Worm (Caenorhabditis elegans) whole organism, late embryonic: ENCODE results near the gene elt-6.

Source experiments
- F13H6.1 ChIP-seq: sonication (generic microtip); optimal IDR thresholded peaks from 2 replicates; lab custom pipeline; 2016; ENCODE audit warnings: missing genetic modification characterization, missing compliant biosample characterization
- T23F11.4 ChIP-seq: fragments of 200-800 bp; sonication (Bioruptor generic); optimal IDR thresholded peaks from 2 replicates; lab custom pipeline; 2018; ENCODE audit warnings: mild to moderate bottlenecking, missing genetic modification characterization, missing compliant biosample characterization
- ama-1 ChIP-seq: fragments of 150-350 bp; optimal IDR thresholded peaks from 2 replicates; lab custom pipeline; 2014
- ceh-22 ChIP-seq: sonication (generic microtip); optimal IDR thresholded peaks from 2 replicates; lab custom pipeline; 2017; ENCODE audit warnings: missing biosample characterization, missing genetic modification characterization
- ceh-30 ChIP-seq: fragments of 150-350 bp; optimal IDR thresholded peaks from 2 replicates; lab custom pipeline; 2014; ENCODE audit warnings: missing biosample characterization, missing genetic modification characterization
- dve-1 ChIP-seq: sonication (generic microtip); optimal IDR thresholded peaks from 2 replicates; lab custom pipeline; 2017; ENCODE audit warnings: antibody characterized with exemption, mild to moderate bottlenecking, missing genetic modification characterization, missing compliant biosample characterization
- ets-4 ChIP-seq: sonication (generic microtip); optimal IDR thresholded peaks from 2 replicates; lab custom pipeline; 2016; ENCODE audit warnings: missing genetic modification characterization, missing compliant biosample characterization
- eyg-1 ChIP-seq: sonication (generic microtip); optimal IDR thresholded peaks from 2 replicates; lab custom pipeline; 2016; ENCODE audit warnings: missing genotype, missing genetic modification characterization, missing compliant biosample characterization
- nhr-11 ChIP-seq: fragments of 150-350 bp; optimal IDR thresholded peaks from 2 replicates; lab custom pipeline; 2014; ENCODE audit warnings: missing biosample characterization, missing genetic modification characterization
- nhr-232 ChIP-seq: sonication (generic microtip); optimal IDR thresholded peaks from 2 replicates; lab custom pipeline; 2016; ENCODE audit warnings: missing genetic modification characterization, missing compliant biosample characterization
- pha-2 ChIP-seq: sonication (generic microtip); optimal IDR thresholded peaks from 2 replicates; lab custom pipeline; 2017; ENCODE audit warnings: mild to moderate bottlenecking, missing genetic modification characterization, missing compliant biosample characterization
- pha-4 ChIP-seq: fragments of 150-350 bp; optimal IDR thresholded peaks from 2 replicates; lab custom pipeline; 2018; ENCODE audit warnings: missing biosample characterization, missing genetic modification reagents, missing genetic modification characterization
- zip-5 ChIP-seq: sonication (generic microtip); optimal IDR thresholded peaks from 2 replicates; lab custom pipeline; 2016; ENCODE audit warnings: missing genetic modification characterization, missing compliant biosample characterization
- ztf-16 ChIP-seq: sonication (generic microtip); optimal IDR thresholded peaks from 2 replicates; lab custom pipeline; 2017; ENCODE audit warnings: missing genetic modification characterization, missing compliant biosample characterization

ce11 chrIV:1868981-1869380 is 48.8 kb upstream of the elt-6 start:
- no peak for TF ChIP-seq eyg-1 (tag; lab: Kevin White, UChicago)
- TF ChIP-seq nhr-232: no peak
- TF ChIP-seq ceh-22 (tag; lab: Kevin White, UChicago): no peak
- TF ChIP-seq ceh-30 (tag; lab: Kevin White, UChicago): no peak
- TF ChIP-seq T23F11.4 (GFP tag; lab: Kevin White, UChicago): no peak
- TF ChIP-seq ama-1 (lab: Kevin White, UChicago): no peak
- no peak for TF ChIP-seq dve-1 (tag; lab: Kevin White, UChicago)
- TF ChIP-seq pha-4: no peak
- no peak for TF ChIP-seq ets-4
- TF ChIP-seq nhr-11 (tag; lab: Kevin White, UChicago): no peak
- no peak for TF ChIP-seq ztf-16 (tag; lab: Kevin White, UChicago)
- no peak for TF ChIP-seq zip-5 (tag; lab: Kevin White, UChicago)
- TF ChIP-seq pha-2 (tag; lab: Kevin White, UChicago): no peak
- no peak for TF ChIP-seq F13H6.1 (tag; lab: Kevin White, UChicago)
